Worm (Caenorhabditis elegans) whole organism, late embryonic: ENCODE results near the gene fbxc-45.
"Not testable (repeated sequence)": the region's sequence is repeated elsewhere in the genome, so short reads cannot be mapped to it uniquely, and the experiment has no call there.

Source experiments
- C08G9.2 ChIP-seq: sonication (generic microtip); optimal IDR thresholded peaks from 2 replicates; lab custom pipeline; 2016; ENCODE audit warnings: mild to moderate bottlenecking, missing genetic modification characterization, moderate library complexity, missing compliant biosample characterization
- K02D7.2 ChIP-seq: sonication (generic microtip); optimal IDR thresholded peaks from 2 replicates; lab custom pipeline; 2017; ENCODE audit warnings: mild to moderate bottlenecking, missing genetic modification characterization, missing compliant biosample characterization
- K09A11.1 ChIP-seq: sonication (generic microtip); optimal IDR thresholded peaks from 2 replicates; lab custom pipeline; 2017; ENCODE audit warnings: antibody characterized with exemption, mild to moderate bottlenecking, missing genetic modification characterization, missing compliant biosample characterization; ENCODE audit not compliant: insufficient read depth
- T23F11.4 ChIP-seq: fragments of 200-800 bp; sonication (Bioruptor generic); optimal IDR thresholded peaks from 2 replicates; lab custom pipeline; 2018; ENCODE audit warnings: mild to moderate bottlenecking, missing genetic modification characterization, missing compliant biosample characterization
- Y22D7AL.16 ChIP-seq: sonication (generic microtip); optimal IDR thresholded peaks from 2 replicates; lab custom pipeline; 2016; ENCODE audit warnings: missing genetic modification characterization, missing compliant biosample characterization
- ahr-1 ChIP-seq: sonication (generic microtip); optimal IDR thresholded peaks from 2 replicates; lab custom pipeline; 2016; ENCODE audit warnings: missing genetic modification characterization, missing compliant biosample characterization
- ama-1 ChIP-seq: fragments of 150-350 bp; optimal IDR thresholded peaks from 2 replicates; lab custom pipeline; 2014
- ceh-14 ChIP-seq: sonication (generic microtip); optimal IDR thresholded peaks from 2 replicates; lab custom pipeline; 2016; ENCODE audit warnings: missing genotype, missing genetic modification characterization, missing compliant biosample characterization
- ceh-30 ChIP-seq: fragments of 150-350 bp; optimal IDR thresholded peaks from 2 replicates; lab custom pipeline; 2014; ENCODE audit warnings: missing biosample characterization, missing genetic modification characterization
- ceh-31 ChIP-seq: sonication (generic microtip); optimal IDR thresholded peaks from 2 replicates; lab custom pipeline; 2016; ENCODE audit warnings: missing genetic modification characterization, missing compliant biosample characterization
- ceh-34 ChIP-seq: sonication (generic microtip); optimal IDR thresholded peaks from 2 replicates; lab custom pipeline; 2016; ENCODE audit warnings: mild to moderate bottlenecking, missing genetic modification characterization, missing compliant biosample characterization
- ceh-45 ChIP-seq: fragments of 200-800 bp; sonication (Bioruptor generic); IDR thresholded peaks from 2 replicates; pipeline ENCODE4 v1.3.6; 2022; ENCODE audit warnings: missing genetic modification reagents, missing genetic modification characterization, missing compliant biosample characterization
- che-1 ChIP-seq: sonication (generic microtip); optimal IDR thresholded peaks from 2 replicates; lab custom pipeline; 2016; ENCODE audit warnings: mild to moderate bottlenecking, missing genetic modification characterization, missing compliant biosample characterization
- dve-1 ChIP-seq: sonication (generic microtip); optimal IDR thresholded peaks from 2 replicates; lab custom pipeline; 2017; ENCODE audit warnings: antibody characterized with exemption, mild to moderate bottlenecking, missing genetic modification characterization, missing compliant biosample characterization
- elt-2 ChIP-seq: sonication (generic microtip); optimal IDR thresholded peaks from 2 replicates; lab custom pipeline; 2016; ENCODE audit warnings: missing genetic modification reagents, missing genetic modification characterization, missing compliant biosample characterization
- elt-4 ChIP-seq: sonication (generic microtip); optimal IDR thresholded peaks from 2 replicates; lab custom pipeline; 2016; ENCODE audit warnings: missing genetic modification characterization, missing compliant biosample characterization
- ets-4 ChIP-seq: sonication (generic microtip); optimal IDR thresholded peaks from 2 replicates; lab custom pipeline; 2016; ENCODE audit warnings: missing genetic modification characterization, missing compliant biosample characterization
- eyg-1 ChIP-seq: sonication (generic microtip); optimal IDR thresholded peaks from 2 replicates; lab custom pipeline; 2016; ENCODE audit warnings: missing genotype, missing genetic modification characterization, missing compliant biosample characterization
- gmeb-2 ChIP-seq: sonication (generic microtip); optimal IDR thresholded peaks from 2 replicates; lab custom pipeline; 2016; ENCODE audit warnings: missing genetic modification characterization, inconsistent platforms, missing compliant biosample characterization
- hlh-13 ChIP-seq: fragments of 200-800 bp; sonication (Bioruptor generic); optimal IDR thresholded peaks from 2 replicates; lab custom pipeline; 2018; ENCODE audit warnings: mild to moderate bottlenecking, missing genetic modification characterization, missing compliant biosample characterization
- hlh-30 ChIP-seq: sonication (generic microtip); optimal IDR thresholded peaks from 2 replicates; lab custom pipeline; 2017; ENCODE audit warnings: antibody characterized with exemption, missing genetic modification characterization, missing compliant biosample characterization; ENCODE audit not compliant: insufficient read depth
- hlh-6 ChIP-seq: sonication (generic microtip); optimal IDR thresholded peaks from 2 replicates; lab custom pipeline; 2016; ENCODE audit warnings: missing genotype, missing genetic modification characterization, missing compliant biosample characterization
- lim-6 ChIP-seq: sonication (generic microtip); optimal IDR thresholded peaks from 2 replicates; lab custom pipeline; 2016; ENCODE audit warnings: missing genetic modification characterization, missing compliant biosample characterization
- madf-2 ChIP-seq: sonication (generic microtip); optimal IDR thresholded peaks from 2 replicates; lab custom pipeline; 2017; ENCODE audit warnings: missing genetic modification characterization, missing compliant biosample characterization
- npax-4 ChIP-seq: sonication (generic microtip); optimal IDR thresholded peaks from 2 replicates; lab custom pipeline; 2016; ENCODE audit warnings: missing genetic modification characterization, missing compliant biosample characterization
- pat-9 ChIP-seq: fragments of 200-800 bp; sonication (Bioruptor generic); optimal IDR thresholded peaks from 2 replicates; lab custom pipeline; 2018; ENCODE audit warnings: mild to moderate bottlenecking, missing genetic modification characterization, moderate library complexity, missing compliant biosample characterization
- pax-1 ChIP-seq: fragments of 150-350 bp; optimal IDR thresholded peaks from 2 replicates; lab custom pipeline; 2014; ENCODE audit warnings: missing biosample characterization, missing genetic modification characterization
- pqm-1 ChIP-seq: sonication (generic microtip); optimal IDR thresholded peaks from 2 replicates; lab custom pipeline; 2016; ENCODE audit warnings: missing genetic modification characterization, missing compliant biosample characterization
- ref-2 ChIP-seq: sonication (generic microtip); optimal IDR thresholded peaks from 2 replicates; lab custom pipeline; 2016; ENCODE audit warnings: missing genetic modification characterization, missing compliant biosample characterization
- sdc-2 ChIP-seq: sonication (generic microtip); optimal IDR thresholded peaks from 2 replicates; lab custom pipeline; 2016; ENCODE audit warnings: missing genotype, missing genetic modification characterization, missing compliant biosample characterization
- tbx-2 ChIP-seq: sonication (generic microtip); optimal IDR thresholded peaks from 2 replicates; lab custom pipeline; 2016; ENCODE audit warnings: missing genetic modification characterization, missing compliant biosample characterization
- tbx-7 ChIP-seq: sonication (generic microtip); optimal IDR thresholded peaks from 2 replicates; lab custom pipeline; 2016; ENCODE audit warnings: missing genotype, missing genetic modification characterization, missing compliant biosample characterization
- unc-3 ChIP-seq, 2 experiments: fragments of 200-800 bp in 1 of 2; sonication (Bioruptor generic) in 1 of 2; sonication (generic microtip) in 1 of 2; conservative IDR thresholded peaks in 1 of 2; optimal IDR thresholded peaks in 1 of 2; 2 replicates each; pipeline versions ENCODE4 v1.3.6 to Lab custom; 2016 to 2022; ENCODE audit warnings: missing compliant biosample characterization in 2 of 2, missing genetic modification characterization in 2 of 2, missing genetic modification reagents in 1 of 2
- ztf-16 ChIP-seq: sonication (generic microtip); optimal IDR thresholded peaks from 2 replicates; lab custom pipeline; 2017; ENCODE audit warnings: missing genetic modification characterization, missing compliant biosample characterization

The fbxc-45 gene

ce11 chrIV:2916043-2916442 is 6.0 kb downstream of the fbxc-45 start:
- TF ChIP-seq npax-4 (tag; lab: Kevin White, UChicago) (no peak), T23F11.4 (no peak), unc-3 (GFP tag; conservative IDR thresholded peaks at IDR 0.05; lab: Robert Waterston, UW) (no peak), unc-3 (tag; optimal IDR thresholded peaks at IDR 0.05; lab: Kevin White, UChicago) (no peak), ztf-16 (tag; lab: Kevin White, UChicago) (no peak)
- TF ChIP-seq, all 69 proteins: peak for 0

DNA sequence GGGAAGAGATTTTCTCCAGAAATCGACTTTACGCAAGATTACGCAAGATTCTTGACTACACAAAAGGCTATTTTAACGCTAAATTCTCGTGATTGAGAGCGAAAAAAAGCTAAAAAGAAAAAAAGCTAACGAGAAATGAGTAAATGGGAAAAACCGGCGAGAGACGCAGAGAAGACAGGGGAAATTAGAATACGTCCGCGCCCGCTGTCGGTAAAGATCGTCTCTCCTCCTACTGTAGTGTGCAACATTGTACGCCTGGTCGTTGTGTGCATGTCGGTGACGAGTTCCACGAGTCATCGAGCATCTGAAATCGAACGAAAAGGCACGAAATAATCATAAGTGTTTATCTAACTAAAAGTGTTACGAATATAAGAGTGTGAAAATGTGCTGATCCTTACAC is 7.5 kb downstream of the fbxc-45 start:
- TF ChIP-seq K02D7.2 (tag; lab: Kevin White, UChicago) (no peak), eyg-1 (no peak), ceh-30 (tag; lab: Kevin White, UChicago) (no peak), tbx-7 (tag; lab: Kevin White, UChicago) (no peak), K09A11.1 (tag; lab: Kevin White, UChicago) (no peak), ceh-45 (GFP tag; lab: Robert Waterston, UW) (no peak), che-1 (tag; lab: Kevin White, UChicago) (no peak), ceh-31 (tag; lab: Kevin White, UChicago) (no peak)
- TF ChIP-seq, all 69 proteins: peak for 0

ce11 chrIV:2897644-2898160 is 24.3 kb downstream of the fbxc-45 start, which contains the start of gene Y54G2A.36:
TSS of gene Y54G2A.36 (plus strand) at chrIV:2897694.
- no peak for TF ChIP-seq K09A11.1 (tag; lab: Kevin White, UChicago)
- no peak for TF ChIP-seq hlh-30 (tag; lab: Kevin White, UChicago)
- TF ChIP-seq pax-1 (tag; lab: Kevin White, UChicago) = no peak
- TF ChIP-seq elt-4 (tag; lab: Kevin White, UChicago) = no peak
- TF ChIP-seq madf-2 (tag; lab: Kevin White, UChicago) = no peak
- TF ChIP-seq elt-2 (tag; lab: Kevin White, UChicago) = no peak
- TF ChIP-seq, all 69 proteins: peak for 0

DNA sequence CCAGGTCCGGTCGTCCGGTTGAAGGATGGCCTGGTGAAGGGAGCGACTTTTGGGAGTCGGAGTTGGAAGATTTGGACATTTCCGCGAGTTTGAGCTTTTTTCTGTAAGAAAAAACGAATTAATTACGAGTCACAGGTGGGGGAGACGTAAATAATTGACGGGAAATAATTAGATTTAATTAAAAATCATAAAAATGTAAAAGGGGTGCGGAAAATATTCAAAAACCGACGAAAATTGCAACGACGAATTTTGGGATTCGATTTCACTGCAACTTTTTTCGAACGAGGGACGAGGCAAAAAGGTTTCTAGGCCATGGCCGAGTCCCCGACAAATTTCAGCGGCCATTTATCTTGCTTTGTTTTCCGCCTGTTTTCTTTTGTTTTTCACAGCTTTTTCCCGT is 27.4 kb downstream of the fbxc-45 start, which contains the start of gene Y54G2A.19:
TSS of gene Y54G2A.19 (minus strand) at position 101 of the 400 bp plus-strand sequence.
- not testable (repeated sequence) for TF ChIP-seq hlh-6; sdc-2 (tag; lab: Kevin White, UChicago); pat-9 (tag; lab: Kevin White, UChicago)

DNA sequence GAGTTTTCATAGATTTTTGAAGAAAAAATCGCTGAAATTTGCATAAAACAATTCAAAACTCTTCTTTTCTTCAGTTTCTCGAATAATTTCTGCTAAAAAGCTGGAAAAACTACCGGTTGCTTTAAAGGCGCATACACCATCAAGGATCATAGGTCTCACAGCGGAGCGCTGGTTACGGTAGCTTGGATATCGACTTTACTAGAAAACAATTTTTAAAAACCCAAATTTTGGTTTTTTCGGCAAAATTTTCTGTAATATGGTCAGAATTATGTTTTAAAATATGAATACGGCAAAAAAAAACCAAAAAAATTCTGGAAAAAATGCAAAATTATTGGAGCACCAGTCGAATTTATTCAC is 28.6 kb downstream of the fbxc-45 start:
- TF ChIP-seq ceh-14 (tag; lab: Kevin White, UChicago) = no peak
- TF ChIP-seq ahr-1 (tag; lab: Kevin White, UChicago) = no peak
- no peak for TF ChIP-seq ref-2
- no peak for TF ChIP-seq C08G9.2 (tag; lab: Kevin White, UChicago)
- no peak for TF ChIP-seq tbx-2
- TF ChIP-seq ceh-31 (tag; lab: Kevin White, UChicago) = no peak
- no peak for TF ChIP-seq Y22D7AL.16 (tag; lab: Kevin White, UChicago)
- no peak for TF ChIP-seq elt-4 (tag; lab: Kevin White, UChicago)
- no peak for TF ChIP-seq pat-9 (tag; lab: Kevin White, UChicago)
- no peak for TF ChIP-seq ceh-45 (GFP tag; lab: Robert Waterston, UW)
- TF ChIP-seq ets-4 (tag; lab: Kevin White, UChicago) = no peak
- TF ChIP-seq unc-3 (GFP tag; conservative IDR thresholded peaks at IDR 0.05; lab: Robert Waterston, UW) = no peak
- no peak for TF ChIP-seq unc-3 (tag; optimal IDR thresholded peaks at IDR 0.05; lab: Kevin White, UChicago)
- TF ChIP-seq ceh-34 (tag; lab: Kevin White, UChicago) = no peak
- TF ChIP-seq gmeb-2 (tag; lab: Kevin White, UChicago) = no peak
- no peak for TF ChIP-seq lim-6 (tag; lab: Kevin White, UChicago)
- TF ChIP-seq hlh-13 = no peak
- TF ChIP-seq ama-1 = no peak
- no peak for TF ChIP-seq hlh-6
- no peak for TF ChIP-seq dve-1 (tag; lab: Kevin White, UChicago)
- no peak for TF ChIP-seq pqm-1
